Worm (Caenorhabditis elegans) whole organism, L4 larva: Measurements from ENCODE around the gene Y47D3A.21.

Experiments used
- F26F4.8 ChIP-seq: fragments of 200-800 bp; sonication (Bioruptor generic); conservative IDR thresholded peaks from 2 replicates; pipeline ENCODE4 v1.3.6; 2022; ENCODE audit warnings: missing genetic modification characterization, missing compliant biosample characterization
- F49E8.2 ChIP-seq: sonication (generic microtip); optimal IDR thresholded peaks from 2 replicates; lab custom pipeline; 2016; ENCODE audit warnings: missing compliant biosample characterization, mild to moderate bottlenecking, missing genetic modification characterization, borderline replicate concordance
- T20F7.1 ChIP-seq: fragments of 200-800 bp; sonication (Bioruptor generic); optimal IDR thresholded peaks from 2 replicates; lab custom pipeline; 2018; ENCODE audit warnings: mild to moderate bottlenecking, missing genetic modification characterization, missing compliant biosample characterization
- Y75B8A.6 ChIP-seq: fragments of 200-800 bp; sonication (Bioruptor generic); IDR thresholded peaks from 2 replicates; pipeline ENCODE4 v1.3.6; 2022; ENCODE audit warnings: missing genetic modification reagents, missing genetic modification characterization, missing compliant biosample characterization
- aha-1 ChIP-seq: fragments of 150-350 bp; peaks from one replicate; lab custom pipeline; 2014; ENCODE audit warnings: missing biosample characterization, missing genetic modification characterization
- arid-1 ChIP-seq: fragments of 200-800 bp; sonication (Bioruptor generic); conservative IDR thresholded peaks from 2 replicates; pipeline ENCODE4 v1.3.6; 2022; ENCODE audit warnings: missing genetic modification reagents, missing genetic modification characterization, missing compliant biosample characterization
- ceh-28 ChIP-seq: fragments of 150-350 bp; optimal IDR thresholded peaks from 2 replicates; lab custom pipeline; 2014; ENCODE audit warnings: missing biosample characterization, missing genetic modification reagents, missing genetic modification characterization
- ceh-62 ChIP-seq: sonication (generic microtip); optimal IDR thresholded peaks from 2 replicates; lab custom pipeline; 2017; ENCODE audit warnings: missing biosample characterization, missing genetic modification characterization
- cey-2 ChIP-seq: sonication (generic microtip); optimal IDR thresholded peaks from 3 replicates; lab custom pipeline; 2017; ENCODE audit warnings: missing genetic modification characterization, mild to moderate bottlenecking, missing compliant biosample characterization, antibody characterized with exemption, borderline replicate concordance; ENCODE audit not compliant: insufficient read depth
- daf-16 ChIP-seq, 3 experiments: sonication (generic microtip); optimal IDR thresholded peaks; 2 replicates each; lab custom pipeline; 2016 to 2017; ENCODE audit warnings: missing genetic modification characterization in 3 of 3, missing genetic modification reagents in 3 of 3, mild to moderate bottlenecking in 2 of 3, missing compliant biosample characterization in 2 of 3, missing biosample characterization in 1 of 3, moderate library complexity in 1 of 3
- dpl-1 ChIP-seq: fragments of 150-350 bp; optimal IDR thresholded peaks from 2 replicates; lab custom pipeline; 2014; ENCODE audit warnings: missing biosample characterization, missing genetic modification reagents, missing genetic modification characterization
- fkh-10 ChIP-seq: fragments of 150-350 bp; optimal IDR thresholded peaks from 2 replicates; lab custom pipeline; 2014; ENCODE audit warnings: missing biosample characterization, missing genetic modification reagents, missing genetic modification characterization
- hif-1 ChIP-seq, 2 experiments: sonication (generic microtip); optimal IDR thresholded peaks; 2 replicates each; lab custom pipeline; 2016 to 2017; ENCODE audit warnings: missing compliant biosample characterization in 2 of 2, missing genetic modification characterization in 2 of 2, missing genetic modification reagents in 2 of 2, missing genotype in 2 of 2, mild to moderate bottlenecking in 1 of 2
- hlh-11 ChIP-seq: fragments of 200-800 bp; sonication (Bioruptor generic); optimal IDR thresholded peaks from 2 replicates; lab custom pipeline; 2018; ENCODE audit warnings: mild to moderate bottlenecking, missing genetic modification characterization, missing compliant biosample characterization
- hlh-30 ChIP-seq: sonication (generic microtip); optimal IDR thresholded peaks from 2 replicates; lab custom pipeline; 2017; ENCODE audit warnings: antibody characterized with exemption, mild to moderate bottlenecking, missing genetic modification characterization, missing compliant biosample characterization; ENCODE audit not compliant: insufficient read depth
- lin-15B ChIP-seq: fragments of 150-350 bp; sonication (generic microtip); optimal IDR thresholded peaks from 3 replicates; lab custom pipeline; 2014; ENCODE audit warnings: missing biosample characterization, missing genetic modification characterization
- lin-38 ChIP-seq: fragments of 200-800 bp; sonication (Bioruptor generic); IDR thresholded peaks from 2 replicates; pipeline ENCODE4 v1.3.6; 2022; ENCODE audit warnings: missing genetic modification reagents, missing genetic modification characterization, missing compliant biosample characterization
- mdl-1 ChIP-seq, 2 experiments: fragments of 150-350 bp in 1 of 2; sonication (generic microtip) in 1 of 2; optimal IDR thresholded peaks; 2 replicates each; lab custom pipeline; 2014 to 2017; ENCODE audit warnings: missing biosample characterization in 2 of 2, missing genetic modification characterization in 2 of 2
- mes-2 ChIP-seq: sonication (generic microtip); optimal IDR thresholded peaks from 2 replicates; lab custom pipeline; 2016; ENCODE audit warnings: missing genotype, mild to moderate bottlenecking, missing genetic modification characterization, missing compliant biosample characterization; ENCODE audit not compliant: poor library complexity, severe bottlenecking
- mxl-3 ChIP-seq: fragments of 200-800 bp; sonication (Bioruptor generic); optimal IDR thresholded peaks from 2 replicates; lab custom pipeline; 2018; ENCODE audit warnings: mild to moderate bottlenecking, missing genetic modification characterization, missing compliant biosample characterization
- nhr-10 ChIP-seq: fragments of 150-350 bp; optimal IDR thresholded peaks from 2 replicates; lab custom pipeline; 2014; ENCODE audit warnings: missing biosample characterization, missing genetic modification characterization
- nhr-102 ChIP-seq: sonication (generic microtip); optimal IDR thresholded peaks from 2 replicates; lab custom pipeline; 2016; ENCODE audit warnings: mild to moderate bottlenecking, missing genetic modification characterization, moderate library complexity, missing compliant biosample characterization
- nhr-111 ChIP-seq: fragments of 200-800 bp; sonication (Bioruptor generic); optimal IDR thresholded peaks from 2 replicates; lab custom pipeline; 2018; ENCODE audit warnings: mild to moderate bottlenecking, missing genetic modification characterization, missing compliant biosample characterization
- nhr-25 ChIP-seq: sonication (generic microtip); optimal IDR thresholded peaks from 2 replicates; lab custom pipeline; 2017; ENCODE audit warnings: missing genetic modification characterization, mild to moderate bottlenecking, missing compliant biosample characterization, antibody characterized with exemption, moderate library complexity, borderline replicate concordance; ENCODE audit not compliant: insufficient read depth
- nhr-48 ChIP-seq: sonication (generic microtip); optimal IDR thresholded peaks from 2 replicates; lab custom pipeline; 2016; ENCODE audit warnings: mild to moderate bottlenecking, missing genetic modification characterization, missing compliant biosample characterization
- unc-62 ChIP-seq, 3 experiments: fragments of 150-350 bp in 1 of 3; sonication (generic microtip); optimal IDR thresholded peaks in 2 of 3; peaks in 1 of 3; 1 replicate in 1 of 3; 2 replicates in 2 of 3; lab custom pipeline; 2014 to 2017; ENCODE audit warnings: missing biosample characterization in 3 of 3, missing genetic modification characterization in 3 of 3, missing genetic modification reagents in 3 of 3, missing genotype in 1 of 3
- zfp-2 ChIP-seq: sonication (generic microtip); optimal IDR thresholded peaks from 2 replicates; lab custom pipeline; 2016; ENCODE audit warnings: mild to moderate bottlenecking, missing genetic modification characterization, missing compliant biosample characterization
- zfp-3 ChIP-seq: fragments of 200-800 bp; sonication (Bioruptor generic); conservative IDR thresholded peaks from 2 replicates; pipeline ENCODE4 v1.3.6; 2022; ENCODE audit warnings: missing genetic modification reagents, missing genetic modification characterization, missing compliant biosample characterization

Gene Y47D3A.21

DNA sequence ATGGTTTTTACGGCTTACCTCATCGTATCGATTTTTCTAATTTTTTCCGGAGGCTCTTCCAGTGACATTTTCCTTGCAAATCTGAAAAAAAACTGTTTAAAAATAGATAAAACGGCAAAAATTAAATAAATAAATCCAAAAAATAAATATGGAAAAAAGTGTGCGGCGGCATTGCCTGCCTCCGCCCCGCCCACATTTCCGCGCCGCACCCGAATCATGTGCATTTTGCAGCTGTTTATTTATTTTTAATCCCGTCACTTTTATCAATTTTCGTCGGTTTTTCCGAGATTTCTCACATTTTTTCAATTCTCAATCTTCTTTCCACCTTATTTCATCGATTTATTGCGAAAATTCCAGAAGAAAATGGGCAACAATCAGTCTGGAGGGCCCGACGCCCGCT lies 41.9 kb downstream of the Y47D3A.21 start, which contains the start of the genes Y47D3A.14 and aakb-2 (continued):
- TF ChIP-seq hlh-11 (tag; lab: Kevin White, UChicago) (peak; percentile 91), daf-16 (GFP tag; optimal IDR thresholded peaks at IDR 0.05; lab: Kevin White, UChicago) (peak in 1 of 2 experiments; percentile 7), daf-16 (tag; optimal IDR thresholded peaks at IDR 0.05; lab: Kevin White, UChicago) (peak; percentile 68), T20F7.1 (GFP tag; lab: Kevin White, UChicago) (no peak), dpl-1 (GFP tag; lab: Kevin White, UChicago) (peak; percentile 57), mes-2 (tag; lab: Kevin White, UChicago) (peak; percentile 86), nhr-102 (tag; lab: Kevin White, UChicago) (no peak), nhr-111 (no peak), mdl-1 (tag; optimal IDR thresholded peaks at IDR 0.05; lab: Kevin White, UChicago) (peak in 1 of 2 experiments; percentile 49), nhr-48 (tag; lab: Kevin White, UChicago) (no peak), hif-1 (tag; optimal IDR thresholded peaks at IDR 0.05; lab: Kevin White, UChicago) (peak in 1 of 2 experiments; percentile 53), hlh-30 (peak; percentile 96), zfp-3 (GFP tag; lab: Robert Waterston, UW) (no peak)

DNA sequence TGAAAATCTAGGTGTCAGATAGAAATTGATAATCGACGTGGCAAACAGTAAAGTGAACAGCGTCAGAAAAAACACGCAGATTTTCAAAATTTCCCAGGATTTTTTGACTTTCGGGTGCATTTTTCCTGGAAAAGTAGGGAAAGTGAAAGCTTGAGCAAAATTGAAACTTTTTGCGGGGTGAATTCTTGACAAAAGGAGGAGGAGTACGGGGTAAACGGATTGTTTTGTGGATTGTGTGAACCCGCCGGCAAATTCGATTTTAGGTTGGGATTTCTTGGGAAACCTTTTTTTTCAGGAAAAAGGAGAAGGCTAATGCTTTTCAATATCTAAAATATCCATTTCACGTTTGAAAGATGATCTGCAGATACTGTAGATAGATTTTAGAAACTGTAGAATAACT lies 44.0 kb downstream of the Y47D3A.21 start, which contains the start of gene Y47D3A.34:
Y47D3A.34 (minus strand) TSS at position 120 of the 400 bp plus-strand sequence.
- TF ChIP-seq fkh-10 (GFP tag; lab: Kevin White, UChicago) = peak; percentile 89
- no peak for TF ChIP-seq lin-38 (GFP tag; lab: Robert Waterston, UW)
- TF ChIP-seq nhr-10 (tag; lab: Kevin White, UChicago) = no peak
- no peak for TF ChIP-seq mxl-3
- TF ChIP-seq, all 104 proteins: peak for 1

DNA sequence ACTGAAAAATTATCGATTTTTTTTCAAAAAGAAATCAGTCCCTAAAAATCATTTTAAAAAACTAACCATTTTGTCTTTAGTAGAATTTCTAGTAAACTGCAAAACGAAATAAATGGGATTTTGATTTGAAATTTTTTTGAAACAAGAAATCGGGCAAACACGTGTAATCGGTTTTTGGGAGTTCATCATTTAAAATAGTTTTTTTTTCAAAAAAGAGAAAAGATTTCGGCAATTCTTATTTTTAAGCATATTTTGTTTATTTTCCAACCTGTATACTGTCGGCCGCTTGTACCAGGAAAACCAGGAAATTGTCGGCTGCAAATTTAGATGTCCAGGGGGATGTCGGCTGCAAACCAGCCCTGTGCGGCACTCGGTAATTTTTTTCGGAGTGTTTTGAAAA lies 46.7 kb downstream of the Y47D3A.21 start, which contains the start of gene elo-8:
elo-8 (minus strand) TSS at position 101 of the 400 bp plus-strand sequence.
- no peak for TF ChIP-seq F49E8.2 (tag; lab: Kevin White, UChicago)
- TF ChIP-seq unc-62 (GFP tag; optimal IDR thresholded peaks at IDR 0.05 in 1 of 2; lab: Kevin White, UChicago) = peak in 1 of 2 experiments; percentile 2
- no peak for TF ChIP-seq unc-62 (tag; optimal IDR thresholded peaks at IDR 0.05; lab: Kevin White, UChicago)

DNA sequence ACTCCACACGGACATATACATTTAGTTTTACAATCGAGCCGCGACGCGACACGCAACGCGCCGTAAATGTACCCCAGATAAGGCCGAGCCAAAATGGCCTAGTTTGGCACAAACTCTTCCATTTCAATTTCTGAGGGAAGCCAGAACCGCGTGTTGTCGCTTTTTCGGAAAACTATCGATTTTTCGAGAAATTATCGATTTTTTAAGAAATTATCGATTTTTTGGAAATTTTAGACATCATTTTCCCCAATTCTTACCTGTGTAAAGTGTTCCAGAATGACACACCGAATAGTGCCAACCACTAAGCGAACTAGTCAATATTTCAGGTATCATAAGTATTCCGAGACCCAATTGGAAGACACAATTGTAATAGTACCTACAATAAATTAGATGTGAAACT lies 47.3 kb downstream of the Y47D3A.21 start:
- TF ChIP-seq zfp-2 (tag; lab: Kevin White, UChicago) = no peak
- TF ChIP-seq arid-1 (GFP tag; lab: Robert Waterston, UW) = no peak
- peak; percentile 69 for TF ChIP-seq ceh-28 (tag; lab: Kevin White, UChicago)

DNA sequence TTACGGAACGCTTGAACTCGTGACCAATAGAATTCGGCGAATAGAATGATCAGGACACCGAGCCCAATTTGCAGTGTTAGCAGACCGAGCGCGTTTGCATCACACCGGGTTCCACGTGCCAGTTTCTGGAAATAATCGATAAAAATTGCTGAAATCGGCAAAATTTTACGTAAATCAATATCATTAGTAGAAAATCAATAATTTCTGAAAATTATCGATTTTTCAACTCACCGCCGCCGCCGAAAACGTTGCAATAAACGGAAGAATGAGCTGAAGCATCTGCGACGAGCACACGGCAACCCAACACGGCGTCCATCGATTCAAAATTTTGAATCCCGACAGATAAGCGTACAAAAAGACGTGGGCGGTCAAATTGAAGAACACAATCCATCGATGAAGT lies 48.1 kb downstream of the Y47D3A.21 start:
- no peak for TF ChIP-seq Y75B8A.6 (GFP tag; lab: Robert Waterston, UW)
- peak; percentile 78 for TF ChIP-seq ceh-28 (tag; lab: Kevin White, UChicago)
- no peak for TF ChIP-seq cey-2 (tag; lab: Kevin White, UChicago)
- TF ChIP-seq aha-1 (tag; lab: Kevin White, UChicago) = peak; percentile 45

DNA sequence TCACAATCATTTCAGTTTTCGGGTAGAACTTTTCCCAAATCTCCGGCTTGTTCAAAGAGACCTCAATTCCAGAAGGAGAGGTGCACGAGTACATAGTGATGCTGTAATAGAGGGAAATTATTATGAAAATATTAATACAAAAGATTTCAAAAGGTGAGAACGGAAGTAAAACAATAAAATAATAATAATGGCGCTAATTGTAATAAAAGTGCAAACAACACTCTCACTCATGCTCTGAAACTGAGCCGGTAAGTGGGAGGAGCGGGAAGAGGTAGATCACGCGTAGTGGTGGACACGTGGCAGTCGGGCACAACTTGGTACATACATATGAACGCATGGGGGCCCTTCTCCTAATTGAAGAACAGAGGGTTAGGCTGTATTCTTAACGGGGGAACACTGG lies 51.7 kb downstream of the Y47D3A.21 start, which contains the start of gene tbx-37:
tbx-37 (minus strand) TSS at position 101 of the 400 bp plus-strand sequence.
- no peak for TF ChIP-seq mdl-1 (tag; optimal IDR thresholded peaks at IDR 0.05; lab: Kevin White, UChicago)
- TF ChIP-seq hlh-30 = no peak
- TF ChIP-seq F26F4.8 = no peak
- TF ChIP-seq ceh-62 (tag; lab: Kevin White, UChicago) = no peak
- TF ChIP-seq nhr-25 (tag; lab: Kevin White, UChicago) = no peak
- no peak for TF ChIP-seq lin-15B (tag; lab: Kevin White, UChicago)
